Worm (Caenorhabditis elegans) whole organism, mixed stage, embryonic: Measurements from ENCODE around the gene C16A3.6.

Experiments
- hlh-1 ChIP-seq: fragments of 150-350 bp; optimal IDR thresholded peaks from 2 replicates; lab custom pipeline; 2014; ENCODE audit warnings: missing biosample characterization, missing genetic modification reagents, missing genetic modification characterization
- nhr-237 ChIP-seq: fragments of 150-350 bp; optimal IDR thresholded peaks from 2 replicates; lab custom pipeline; 2014; ENCODE audit warnings: missing biosample characterization, missing genetic modification characterization
- nhr-28 ChIP-seq: fragments of 150-350 bp; optimal IDR thresholded peaks from 2 replicates; lab custom pipeline; 2014; ENCODE audit warnings: missing biosample characterization, missing genetic modification characterization
- unc-39 ChIP-seq: fragments of 150-350 bp; optimal IDR thresholded peaks from 2 replicates; lab custom pipeline; 2014; ENCODE audit warnings: missing biosample characterization, missing genetic modification characterization

- no peak for TF ChIP-seq hlh-1 (tag; lab: Kevin White, UChicago)
- no peak for TF ChIP-seq nhr-28 (tag; lab: Kevin White, UChicago)
- TF ChIP-seq nhr-237 (tag; lab: Kevin White, UChicago): no peak
- no peak for TF ChIP-seq unc-39 (tag; lab: Kevin White, UChicago)
Observed at ce11 chrIII:6399424-6399823, 20.4 kb downstream of the C16A3.6 start.
